Fruit fly (Drosophila melanogaster): ENCODE measurements around the gene EMC4.

Gene EMC4

dm6 chr3L:22883649-22884048 is 15.6 kb upstream of the EMC4 start (continued):
- TF ChIP-seq nerfin-1 (tag; optimal IDR thresholded peaks at IDR 0.05) (no peak), BEAF-32 (GFP tag; optimal IDR thresholded peaks at IDR 0.05) (no peak), Antp (GFP tag; optimal IDR thresholded peaks at IDR 0.05) (no peak), dimm (GFP tag; IDR thresholded peaks at IDR 0.05) (no peak), inv (GFP tag; IDR thresholded peaks at IDR 0.05; ENCODE audit: partially characterized antibody) (no peak), ac (GFP tag; optimal IDR thresholded peaks at IDR 0.05) (no peak), Asciz (GFP tag; optimal IDR thresholded peaks at IDR 0.05) (no peak), CG1529 (GFP tag; optimal IDR thresholded peaks at IDR 0.05) (no peak), CG10654 (GFP tag; optimal IDR thresholded peaks at IDR 0.05) (no peak), CG7357 (GFP tag; IDR thresholded peaks at IDR 0.05) (no peak), CG14014 (GFP tag; IDR thresholded peaks at IDR 0.05) (no peak), CG2712 (tag; optimal IDR thresholded peaks at IDR 0.05) (peak; percentile 42), CG2116 (GFP tag; optimal IDR thresholded peaks at IDR 0.05) (no peak), CG10267 (tag; optimal IDR thresholded peaks at IDR 0.05) (peak; percentile 12), CG4820 (GFP tag; optimal IDR thresholded peaks at IDR 0.05) (no peak), insv (GFP tag; optimal IDR thresholded peaks at IDR 0.05) (no peak), H15 (GFP tag; IDR thresholded peaks at IDR 0.05) (no peak), so (GFP tag; IDR thresholded peaks at IDR 0.05) (no peak), ara (GFP tag; IDR thresholded peaks at IDR 0.05) (no peak), CG17328 (GFP tag; IDR thresholded peaks at IDR 0.05) (0 out of 2 replicates have a peak, but pooled peaks have one; percentile 24), ind (GFP tag; optimal IDR thresholded peaks at IDR 0.05) (no peak), CG14710 (tag; optimal IDR thresholded peaks at IDR 0.05) (peak; percentile 10), CG11085 (GFP tag; IDR thresholded peaks at IDR 0.05) (no peak), gem (tag; optimal IDR thresholded peaks at IDR 0.05) (peak; percentile 34), PHDP (tag; optimal IDR thresholded peaks at IDR 0.05) (peak; percentile 20), Spps (tag; optimal IDR thresholded peaks at IDR 0.05) (no peak), CG5180 (GFP tag; optimal IDR thresholded peaks at IDR 0.05) (no peak), ci (GFP tag; IDR thresholded peaks at IDR 0.05) (no peak), CG31441 (GFP tag; IDR thresholded peaks at IDR 0.05) (peak; percentile 46), btn (GFP tag; optimal IDR thresholded peaks at IDR 0.05) (no peak), kay (GFP tag; optimal IDR thresholded peaks at IDR 0.05) (no peak), CG16813 (GFP tag; IDR thresholded peaks at IDR 0.05; ENCODE audit: partially characterized antibody) (no peak), Fer1 (GFP tag; optimal IDR thresholded peaks at IDR 0.05) (no peak), HHEX (GFP tag; optimal IDR thresholded peaks at IDR 0.05) (no peak), CG9727 (GFP tag; optimal IDR thresholded peaks at IDR 0.05) (no peak), CG1832 (GFP tag; optimal IDR thresholded peaks at IDR 0.05) (no peak), mld (GFP tag; IDR thresholded peaks at IDR 0.05; ENCODE audit: partially characterized antibody) (no peak), Meics (GFP tag; optimal IDR thresholded peaks at IDR 0.05) (no peak), Vsx1 (GFP tag; optimal IDR thresholded peaks at IDR 0.05) (no peak), bsh (GFP tag; optimal IDR thresholded peaks at IDR 0.05) (peak in 1 of 2 experiments; percentile 16), CG33213 (GFP tag; optimal IDR thresholded peaks at IDR 0.05) (no peak), CG33557 (GFP tag; optimal IDR thresholded peaks at IDR 0.05) (no peak), lov (optimal IDR thresholded peaks at IDR 0.05) (no peak), lov (GFP tag; IDR thresholded peaks at IDR 0.05) (peak; percentile 10; the same call in 1 of the 3 replicates), CG5245 (GFP tag; optimal IDR thresholded peaks at IDR 0.05) (no peak), CG7839 (tag; optimal IDR thresholded peaks at IDR 0.05) (peak; percentile 29), CG11696 (GFP tag; IDR thresholded peaks at IDR 0.05) (no peak), hbn (GFP tag; IDR thresholded peaks at IDR 0.05; ENCODE audit: partially characterized antibody) (no peak), HLH3B (GFP tag; IDR thresholded peaks at IDR 0.05) (no peak), nmo (GFP tag; optimal IDR thresholded peaks at IDR 0.05) (peak; percentile 27), phol (tag; optimal IDR thresholded peaks at IDR 0.05) (peak; percentile 22)
